Worm (Caenorhabditis elegans): Measurements from ENCODE around the gene C46E10.8.

C46E10.8 gene

DNA sequence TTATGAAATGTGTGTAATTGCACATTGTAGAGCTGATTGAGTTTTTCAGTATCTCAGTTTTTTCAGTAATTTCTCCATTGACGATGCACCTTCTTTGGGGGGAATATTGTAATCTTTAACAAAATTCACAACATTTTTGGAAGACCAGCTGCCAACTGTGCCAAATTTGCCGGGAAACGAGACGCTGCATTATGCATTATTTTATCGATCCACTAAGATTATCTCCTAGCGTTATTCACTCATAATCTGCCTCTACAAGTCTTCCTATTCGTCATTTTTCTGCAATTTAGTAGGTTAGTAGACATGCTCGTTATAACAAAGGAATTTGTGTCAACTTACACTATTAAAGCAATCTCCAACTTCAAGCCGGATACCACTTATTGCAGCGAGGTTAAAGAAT lies 3.8 kb upstream of the C46E10.8 start, which contains the start of the genes sdz-12 and bath-31:
Gene sdz-12, minus strand, starts transcription at position 101 of the 400 bp plus-strand sequence.
Gene bath-31, plus strand, starts transcription at position 251 of the 400 bp plus-strand sequence.
- TF ChIP-seq ceh-13 (GFP tag; optimal IDR thresholded peaks at IDR 0.05), result no peak
- no peak for TF ChIP-seq ets-7 (tag; optimal IDR thresholded peaks at IDR 0.05)
- no peak for TF ChIP-seq ceh-36 (tag; optimal IDR thresholded peaks at IDR 0.05)
- no peak for TF ChIP-seq tra-4 (tag; optimal IDR thresholded peaks at IDR 0.05)
- no peak for TF ChIP-seq hmbx-1 (tag; optimal IDR thresholded peaks at IDR 0.05)
- TF ChIP-seq sea-1 (GFP tag; conservative IDR thresholded peaks at IDR 0.05), result no peak
- TF ChIP-seq F13C5.2 (tag; optimal IDR thresholded peaks at IDR 0.05), result no peak
- TF ChIP-seq aly-1 (tag; optimal IDR thresholded peaks at IDR 0.05), result no peak
- no peak for TF ChIP-seq pes-1 (GFP tag; IDR thresholded peaks at IDR 0.05)
- TF ChIP-seq tbx-37 (GFP tag; conservative IDR thresholded peaks at IDR 0.05), result no peak
- no peak for TF ChIP-seq tbx-11 (GFP tag; IDR thresholded peaks at IDR 0.05)
- TF ChIP-seq hmg-4 (GFP tag; optimal IDR thresholded peaks at IDR 0.05), result no peak
- no peak for TF ChIP-seq B0310.2 (tag; optimal IDR thresholded peaks at IDR 0.05)
- TF ChIP-seq scrt-1 (GFP tag; IDR thresholded peaks at IDR 0.05), result no peak
- TF ChIP-seq flt-1 (GFP tag; IDR thresholded peaks at IDR 0.05), result no peak
- no peak for TF ChIP-seq ama-1 (optimal IDR thresholded peaks at IDR 0.05)

DNA sequence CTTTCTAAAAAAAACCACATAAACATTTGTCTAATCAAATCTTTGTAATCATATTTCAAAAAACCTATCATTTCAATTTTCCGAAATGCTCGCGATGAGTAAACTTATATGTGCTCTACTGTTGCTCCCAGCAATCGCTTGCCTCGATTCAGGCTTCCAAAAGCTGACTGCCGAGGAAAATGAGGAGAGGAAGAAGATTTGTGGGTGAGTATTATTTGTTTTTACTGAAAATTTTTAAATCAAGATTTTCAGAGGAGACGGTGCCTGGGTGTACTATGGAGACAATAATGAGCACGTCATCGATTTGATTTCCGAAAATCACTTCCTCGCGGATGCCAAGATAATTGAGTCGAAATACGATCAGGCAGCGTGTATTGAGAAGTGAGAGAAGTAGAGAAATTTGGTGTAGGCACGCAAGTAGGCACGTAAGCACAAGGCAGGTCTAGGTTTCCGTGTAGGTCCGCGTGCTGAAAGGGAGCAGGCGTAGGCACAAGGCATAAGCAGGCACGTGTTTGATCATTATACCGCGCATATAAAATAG lies 3.7 kb downstream of the C46E10.8 start, which contains the start of gene C46E10.1:
Gene C46E10.1, plus strand, starts transcription at position 51 of the 541 bp plus-strand sequence.
- TF ChIP-seq scrt-1 (GFP tag; IDR thresholded peaks at IDR 0.05) (no peak), tbx-11 (GFP tag; IDR thresholded peaks at IDR 0.05) (no peak), B0310.2 (tag; optimal IDR thresholded peaks at IDR 0.05) (no peak), ceh-36 (tag; optimal IDR thresholded peaks at IDR 0.05) (no peak), hnd-1 (tag; optimal IDR thresholded peaks at IDR 0.05) (no peak)

DNA sequence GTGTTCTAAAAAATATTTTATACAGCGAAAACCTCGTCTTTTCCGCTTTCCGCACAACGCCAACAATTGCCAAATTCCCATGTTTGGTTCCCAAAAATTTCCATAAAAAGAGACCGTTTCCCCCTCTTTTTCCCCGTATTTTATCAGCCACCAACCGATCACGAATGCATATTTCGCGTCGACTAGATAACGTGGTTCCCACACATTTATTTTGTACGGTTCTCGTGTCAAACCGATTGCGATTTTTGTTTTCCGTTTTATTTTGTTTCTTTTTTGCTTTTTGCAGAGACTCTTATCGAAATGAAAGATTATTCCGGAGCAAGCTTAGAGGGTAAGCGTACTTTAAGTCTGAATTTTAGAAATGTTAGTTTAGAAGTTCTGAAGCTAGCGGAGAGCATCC lies 6.9 kb downstream of the C46E10.8 start, which contains the start of gene C46E10.3:
Gene C46E10.3, plus strand, starts transcription at position 301 of the 400 bp plus-strand sequence.
- TF ChIP-seq F13C5.2 (tag; optimal IDR thresholded peaks at IDR 0.05) (no peak), flt-1 (GFP tag; IDR thresholded peaks at IDR 0.05) (no peak), B0310.2 (tag; optimal IDR thresholded peaks at IDR 0.05) (no peak)

DNA sequence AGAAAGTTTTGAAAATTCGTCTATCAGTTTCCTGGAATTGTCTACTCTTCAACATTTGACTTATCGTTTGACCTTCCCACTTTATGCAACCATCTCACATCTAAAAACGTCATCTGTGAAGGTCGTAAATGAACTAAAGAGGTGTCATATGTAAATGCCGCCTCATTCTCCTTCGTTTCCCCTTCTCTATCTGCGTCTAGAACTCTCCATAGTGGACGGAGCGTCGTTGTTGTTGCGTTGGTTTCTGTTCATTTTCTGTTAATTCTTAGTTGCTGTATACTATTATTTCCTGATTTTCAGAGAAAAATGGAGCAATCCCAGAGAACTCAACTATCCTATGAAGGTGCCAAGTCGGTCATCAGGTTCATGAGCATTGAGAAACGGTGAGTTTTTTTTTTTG lies 10.9 kb downstream of the C46E10.8 start, which contains the start of gene fbxc-52:
Gene fbxc-52, plus strand, starts transcription at position 301 of the 400 bp plus-strand sequence.
- TF ChIP-seq hmg-4 (GFP tag; optimal IDR thresholded peaks at IDR 0.05) (no peak), ama-1 (optimal IDR thresholded peaks at IDR 0.05) (no peak), ets-7 (tag; optimal IDR thresholded peaks at IDR 0.05) (no peak), F13C5.2 (tag; optimal IDR thresholded peaks at IDR 0.05) (no peak), hnd-1 (tag; optimal IDR thresholded peaks at IDR 0.05) (no peak), tbx-37 (GFP tag; conservative IDR thresholded peaks at IDR 0.05) (no peak), sea-1 (GFP tag; conservative IDR thresholded peaks at IDR 0.05) (no peak), B0310.2 (tag; optimal IDR thresholded peaks at IDR 0.05) (no peak), pes-1 (GFP tag; IDR thresholded peaks at IDR 0.05) (no peak), aly-1 (tag; optimal IDR thresholded peaks at IDR 0.05) (no peak), ceh-13 (GFP tag; optimal IDR thresholded peaks at IDR 0.05) (no peak), scrt-1 (GFP tag; IDR thresholded peaks at IDR 0.05) (no peak), tbx-11 (GFP tag; IDR thresholded peaks at IDR 0.05) (no peak), tra-4 (tag; optimal IDR thresholded peaks at IDR 0.05) (no peak), ceh-36 (tag; optimal IDR thresholded peaks at IDR 0.05) (no peak), flt-1 (GFP tag; IDR thresholded peaks at IDR 0.05) (no peak), hmbx-1 (tag; optimal IDR thresholded peaks at IDR 0.05) (no peak)

DNA sequence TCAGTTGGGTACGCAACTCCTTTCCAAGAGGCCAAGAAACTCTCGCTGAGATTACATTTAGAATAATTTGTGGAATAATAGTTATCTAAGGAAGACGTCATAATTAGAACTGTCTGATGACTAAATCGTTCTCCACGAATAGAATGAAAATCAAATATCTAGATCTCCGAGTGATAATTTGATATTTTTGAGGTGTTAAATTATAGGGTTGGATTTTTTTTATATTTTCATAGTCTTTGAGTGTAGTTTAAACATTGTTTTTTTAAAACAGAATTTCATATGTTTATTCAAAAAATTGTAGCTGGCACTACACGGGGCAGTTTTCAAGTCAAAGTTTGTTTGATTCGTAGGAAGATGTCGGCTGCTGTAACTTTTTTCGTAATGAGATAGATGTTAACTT lies 11.4 kb downstream of the C46E10.8 start, which contains the start of gene srh-99:
Gene srh-99, minus strand, starts transcription at position 101 of the 400 bp plus-strand sequence.
- TF ChIP-seq scrt-1 (GFP tag; IDR thresholded peaks at IDR 0.05) (no peak), sea-1 (GFP tag; conservative IDR thresholded peaks at IDR 0.05) (no peak), pes-1 (GFP tag; IDR thresholded peaks at IDR 0.05) (no peak), aly-1 (tag; optimal IDR thresholded peaks at IDR 0.05) (no peak), tbx-11 (GFP tag; IDR thresholded peaks at IDR 0.05) (no peak), tra-4 (tag; optimal IDR thresholded peaks at IDR 0.05) (no peak), ama-1 (optimal IDR thresholded peaks at IDR 0.05) (no peak), B0310.2 (tag; optimal IDR thresholded peaks at IDR 0.05) (no peak), ceh-36 (tag; optimal IDR thresholded peaks at IDR 0.05) (no peak), hmg-4 (GFP tag; optimal IDR thresholded peaks at IDR 0.05) (no peak), ets-7 (tag; optimal IDR thresholded peaks at IDR 0.05) (no peak)

DNA sequence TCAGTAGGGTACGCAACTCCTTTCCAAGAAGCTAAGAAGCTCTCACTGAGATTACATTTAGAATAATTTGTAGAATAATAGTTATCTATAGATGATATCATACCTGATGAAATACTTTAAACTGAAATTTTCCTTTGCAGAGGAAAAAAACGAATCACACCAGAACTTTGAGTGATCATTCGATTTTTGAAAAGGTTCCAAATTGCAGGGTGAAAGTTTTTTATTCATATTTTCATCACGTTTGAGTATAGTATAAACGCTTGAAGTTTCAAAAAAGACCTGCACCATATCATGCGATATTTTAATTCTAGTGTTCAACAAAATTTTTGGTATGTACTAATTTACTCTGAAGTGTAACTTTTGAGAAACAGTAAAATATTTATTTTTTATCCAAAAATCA lies 13.3 kb downstream of the C46E10.8 start, which contains the start of gene srh-100:
Gene srh-100, minus strand, starts transcription at position 101 of the 400 bp plus-strand sequence.
- no peak for TF ChIP-seq ets-7 (tag; optimal IDR thresholded peaks at IDR 0.05)
- TF ChIP-seq ama-1 (optimal IDR thresholded peaks at IDR 0.05), result no peak
- no peak for TF ChIP-seq tbx-11 (GFP tag; IDR thresholded peaks at IDR 0.05)
- no peak for TF ChIP-seq F13C5.2 (tag; optimal IDR thresholded peaks at IDR 0.05)
- TF ChIP-seq hmg-4 (GFP tag; optimal IDR thresholded peaks at IDR 0.05), result no peak
- TF ChIP-seq hnd-1 (tag; optimal IDR thresholded peaks at IDR 0.05), result no peak
- no peak for TF ChIP-seq sea-1 (GFP tag; conservative IDR thresholded peaks at IDR 0.05)
- TF ChIP-seq pes-1 (GFP tag; IDR thresholded peaks at IDR 0.05), result no peak
- no peak for TF ChIP-seq B0310.2 (tag; optimal IDR thresholded peaks at IDR 0.05)
- no peak for TF ChIP-seq aly-1 (tag; optimal IDR thresholded peaks at IDR 0.05)
- no peak for TF ChIP-seq hmbx-1 (tag; optimal IDR thresholded peaks at IDR 0.05)
- no peak for TF ChIP-seq ceh-13 (GFP tag; optimal IDR thresholded peaks at IDR 0.05)
- no peak for TF ChIP-seq scrt-1 (GFP tag; IDR thresholded peaks at IDR 0.05)
- TF ChIP-seq tra-4 (tag; optimal IDR thresholded peaks at IDR 0.05), result no peak
- TF ChIP-seq flt-1 (GFP tag; IDR thresholded peaks at IDR 0.05), result no peak

DNA sequence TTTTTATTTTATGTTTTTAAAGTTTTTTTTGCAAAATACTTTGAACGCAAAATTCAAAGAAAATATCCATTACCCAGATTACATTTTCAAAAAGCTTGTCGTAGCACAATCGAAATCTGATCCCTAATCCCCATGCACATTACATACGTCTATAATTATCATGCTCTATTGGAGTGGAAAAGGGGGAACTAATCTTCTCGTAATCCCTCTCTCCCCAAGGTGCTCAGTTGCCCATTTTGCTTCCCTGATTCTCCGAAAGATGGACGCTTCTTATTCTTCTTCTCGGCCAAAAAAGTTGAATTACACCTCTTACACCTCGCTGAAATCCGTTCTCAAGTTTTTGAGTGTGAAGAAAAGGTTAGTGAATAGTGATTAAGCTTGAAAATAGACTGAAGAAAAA lies 16.8 kb downstream of the C46E10.8 start, which contains the start of gene fbxc-53:
Gene fbxc-53, plus strand, starts transcription at position 245 of the 400 bp plus-strand sequence.
- TF ChIP-seq ceh-36 (tag; optimal IDR thresholded peaks at IDR 0.05), result peak; percentile 51
- no peak for TF ChIP-seq sea-1 (GFP tag; conservative IDR thresholded peaks at IDR 0.05)

DNA sequence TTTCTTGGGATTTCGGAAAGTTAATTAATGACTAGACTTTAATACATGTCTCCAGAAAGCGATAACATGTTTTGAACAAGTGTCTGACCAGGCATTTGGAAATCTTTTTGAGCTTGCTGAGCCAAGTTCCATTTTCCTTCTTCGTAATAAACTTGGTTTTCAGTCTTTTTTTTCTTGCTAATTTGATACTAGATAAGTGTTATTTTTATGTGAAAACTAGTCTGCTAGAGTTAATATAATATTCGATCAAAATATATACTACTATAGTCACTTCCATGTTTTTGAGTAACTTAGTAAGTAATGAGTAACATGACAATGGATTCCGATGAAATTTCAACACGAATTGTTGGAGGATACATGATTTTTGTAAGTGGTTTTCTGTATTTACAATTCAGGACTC lies 18.6 kb downstream of the C46E10.8 start, which contains the start of gene srx-110:
Gene srx-110, plus strand, starts transcription at position 301 of the 400 bp plus-strand sequence.
- TF ChIP-seq tra-4 (tag; optimal IDR thresholded peaks at IDR 0.05) (no peak), B0310.2 (tag; optimal IDR thresholded peaks at IDR 0.05) (no peak), tbx-37 (GFP tag; conservative IDR thresholded peaks at IDR 0.05) (no peak), hmg-4 (GFP tag; optimal IDR thresholded peaks at IDR 0.05) (no peak), sea-1 (GFP tag; conservative IDR thresholded peaks at IDR 0.05) (no peak), F13C5.2 (tag; optimal IDR thresholded peaks at IDR 0.05) (no peak), flt-1 (GFP tag; IDR thresholded peaks at IDR 0.05) (no peak), hnd-1 (tag; optimal IDR thresholded peaks at IDR 0.05) (no peak), aly-1 (tag; optimal IDR thresholded peaks at IDR 0.05) (no peak), pes-1 (GFP tag; IDR thresholded peaks at IDR 0.05) (no peak), ceh-36 (tag; optimal IDR thresholded peaks at IDR 0.05) (no peak), scrt-1 (GFP tag; IDR thresholded peaks at IDR 0.05) (no peak), ceh-13 (GFP tag; optimal IDR thresholded peaks at IDR 0.05) (no peak), ets-7 (tag; optimal IDR thresholded peaks at IDR 0.05) (no peak), ama-1 (optimal IDR thresholded peaks at IDR 0.05) (no peak), tbx-11 (GFP tag; IDR thresholded peaks at IDR 0.05) (no peak), hmbx-1 (tag; optimal IDR thresholded peaks at IDR 0.05) (no peak)
